Worm (Caenorhabditis elegans): ENCODE measurements around the gene K09C4.10.
A peak's percentile ranks its signal among the peaks of the same experiment; 100 is the strongest.

The K09C4.10 gene

DNA sequence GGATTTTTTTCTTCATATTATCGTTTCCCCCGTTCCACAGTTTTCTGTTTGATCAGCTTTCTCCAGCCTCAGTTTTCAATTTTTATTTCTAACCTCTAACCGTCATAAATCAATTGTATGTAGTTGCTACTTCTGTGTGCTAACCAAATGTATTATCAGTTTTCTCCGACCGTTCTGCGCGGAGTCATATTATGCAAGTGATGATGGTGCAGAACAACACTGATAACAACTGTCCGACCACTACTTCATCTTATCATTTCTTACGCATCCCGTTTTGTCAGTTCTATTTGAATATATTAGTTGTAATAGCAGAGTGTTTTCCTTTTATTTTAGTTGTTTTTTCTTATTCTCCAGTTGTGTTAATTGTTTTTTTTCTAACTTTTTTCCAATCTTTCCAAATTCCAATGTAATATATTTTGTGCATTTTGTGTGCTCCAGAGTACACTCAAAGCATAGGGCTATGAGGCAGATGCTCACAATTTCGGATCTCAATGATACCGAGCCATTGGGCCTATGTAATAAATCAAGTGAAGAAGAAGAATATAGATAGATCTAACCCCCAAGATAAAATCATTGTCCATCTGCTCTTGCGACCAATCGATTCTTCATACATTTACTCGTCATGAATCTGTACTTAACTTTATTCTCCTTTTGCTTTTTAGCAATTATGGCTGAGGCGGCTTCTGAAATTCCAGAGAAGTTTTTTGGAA is 23.1 kb downstream of the K09C4.10 start, which contains the start of gene lbp-3 (continued):
- TF ChIP-seq lin-39 (tag; optimal IDR thresholded peaks at IDR 0.05) = no peak
- no peak for TF ChIP-seq unc-130 (GFP tag; optimal IDR thresholded peaks at IDR 0.05)
- no peak for TF ChIP-seq vab-7 (GFP tag; IDR thresholded peaks at IDR 0.05)
- TF ChIP-seq nhr-10 (tag; optimal IDR thresholded peaks at IDR 0.05) = no peak
- no peak for TF ChIP-seq F49E8.2 (tag; optimal IDR thresholded peaks at IDR 0.05; ENCODE audit: borderline replicate concordance)
- no peak for TF ChIP-seq mxl-3 (GFP tag; optimal IDR thresholded peaks at IDR 0.05)
- TF ChIP-seq daf-19 (GFP tag; conservative IDR thresholded peaks at IDR 0.05) = no peak
- TF ChIP-seq nhr-237 (tag; optimal IDR thresholded peaks at IDR 0.05) = no peak
- no peak for TF ChIP-seq duxl-1 (tag; optimal IDR thresholded peaks at IDR 0.05; ENCODE audit: poor library complexity)
- peak; percentile 88 for TF ChIP-seq nhr-28 (tag; optimal IDR thresholded peaks at IDR 0.05)
- no peak for TF ChIP-seq snpc-4 (tag; optimal IDR thresholded peaks at IDR 0.05)
- no peak for TF ChIP-seq zfp-3 (GFP tag; conservative IDR thresholded peaks at IDR 0.05)
- TF ChIP-seq ceh-28 (tag; optimal IDR thresholded peaks at IDR 0.05) = no peak
- TF ChIP-seq aha-1 (tag) = no peak
- TF ChIP-seq egl-43 (GFP tag; IDR thresholded peaks at IDR 0.05) = no peak
- no peak for TF ChIP-seq lir-3 (tag; optimal IDR thresholded peaks at IDR 0.05)
- TF ChIP-seq fos-1 (tag; optimal IDR thresholded peaks at IDR 0.05) = no peak
- no peak for TF ChIP-seq madf-5 (GFP tag; IDR thresholded peaks at IDR 0.05)
- no peak for TF ChIP-seq ceh-20 (GFP tag; IDR thresholded peaks at IDR 0.05)
- TF ChIP-seq nhr-48 (tag; optimal IDR thresholded peaks at IDR 0.05) = peak; percentile 32
- no peak for TF ChIP-seq F26F4.8 (GFP tag; conservative IDR thresholded peaks at IDR 0.05)
- peak; percentile 78 for TF ChIP-seq hlh-11 (tag; optimal IDR thresholded peaks at IDR 0.05)
- no peak for TF ChIP-seq ZK546.5 (tag; optimal IDR thresholded peaks at IDR 0.05)
- TF ChIP-seq nhr-25 (tag; optimal IDR thresholded peaks at IDR 0.05; ENCODE audit: borderline replicate concordance, insufficient read depth) = no peak
- no peak for TF ChIP-seq zfp-2 (tag; optimal IDR thresholded peaks at IDR 0.05)

DNA sequence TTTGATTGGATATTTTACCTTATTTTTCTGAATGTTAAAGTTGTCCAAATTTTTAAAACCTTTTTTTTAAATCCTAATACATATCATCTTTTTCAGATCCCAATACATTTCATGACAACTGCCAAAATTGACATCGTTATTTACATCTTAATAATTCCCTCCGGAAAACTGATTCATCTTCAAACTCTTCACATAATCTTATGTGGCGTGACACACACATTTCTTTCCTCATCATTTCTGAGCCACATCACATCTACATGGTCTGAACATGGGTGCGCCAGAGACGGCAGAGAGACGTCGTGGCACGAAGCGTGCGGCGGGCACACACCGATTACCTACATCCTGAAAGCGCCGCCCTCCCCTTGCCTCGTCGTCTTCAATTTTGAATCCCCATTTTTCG is 27.5 kb downstream of the K09C4.10 start, which contains the start of gene tba-9:
tba-9 (plus strand) TSS at position 301 of the 400 bp plus-strand sequence.
- TF ChIP-seq lin-13 (GFP tag; optimal IDR thresholded peaks at IDR 0.05) (no peak), egl-27 (tag; optimal IDR thresholded peaks at IDR 0.05) (no peak), mdl-1 (tag; optimal IDR thresholded peaks at IDR 0.05) (no peak)

DNA sequence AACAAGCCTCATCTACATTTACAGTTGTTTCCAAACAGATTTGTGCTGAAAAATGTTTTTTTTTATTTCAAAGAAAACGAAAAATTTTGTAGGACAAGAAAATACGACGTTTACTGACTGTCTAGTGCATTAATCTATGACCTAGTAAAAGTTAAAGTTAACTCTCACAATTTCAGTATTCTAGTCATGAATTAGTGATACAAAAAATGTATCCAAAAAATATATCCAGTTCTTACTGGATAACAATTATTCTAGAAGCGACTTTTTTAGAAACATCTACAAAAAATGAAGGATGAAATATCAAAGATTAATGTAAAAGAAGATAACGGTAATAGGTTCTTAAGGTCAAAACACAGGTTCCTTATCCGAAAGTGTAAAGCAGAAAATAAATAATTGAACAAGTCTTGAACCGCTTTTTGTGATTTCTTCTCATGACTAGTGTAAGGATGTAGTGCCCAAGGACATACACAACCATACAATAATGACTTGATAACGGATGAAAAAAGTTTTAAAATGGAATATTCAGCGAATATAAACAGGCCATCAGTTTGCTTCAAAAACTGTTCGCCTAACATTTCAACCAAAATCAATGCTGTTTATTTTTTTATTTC is 29.4 kb downstream of the K09C4.10 start, which contains the start of gene pqn-37:
pqn-37 (minus strand) TSS at position 51 of the 611 bp plus-strand sequence.
- TF ChIP-seq aha-1 (tag) (peak; percentile 34), unc-62 (GFP tag; optimal IDR thresholded peaks at IDR 0.05 in 1 of 2) (peak in 1 of 2 experiments; percentile 3), unc-62 (tag; optimal IDR thresholded peaks at IDR 0.05) (no peak), mes-2 (tag; optimal IDR thresholded peaks at IDR 0.05; ENCODE audit: poor library complexity, severe bottlenecking) (no peak), nhr-28 (tag; optimal IDR thresholded peaks at IDR 0.05) (peak; percentile 40)

DNA sequence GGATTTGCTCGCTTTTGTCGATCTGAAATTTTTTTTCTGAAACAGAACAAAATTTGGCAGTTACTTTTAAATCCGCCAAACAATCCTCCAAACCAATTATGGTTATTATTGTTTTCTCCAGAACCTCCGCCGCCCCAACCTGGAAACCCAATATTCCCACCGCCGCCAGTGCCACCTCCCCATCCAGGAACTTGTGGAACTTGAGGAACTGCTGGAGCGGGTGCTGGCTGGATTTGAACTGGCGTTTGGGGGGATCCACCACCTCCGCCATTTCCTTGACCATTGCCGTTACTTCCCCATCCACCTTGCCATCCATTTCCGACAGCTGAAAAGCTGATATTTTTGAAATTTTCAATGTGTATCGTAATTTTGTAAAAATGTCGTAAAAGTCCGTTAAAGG is 32.3 kb downstream of the K09C4.10 start:
- TF ChIP-seq unc-62 (GFP tag; optimal IDR thresholded peaks at IDR 0.05 in 1 of 2) (peak in 1 of 2 experiments; percentile 33), unc-62 (tag; optimal IDR thresholded peaks at IDR 0.05) (no peak), Y48G9A.11 (GFP tag; IDR thresholded peaks at IDR 0.05) (no peak), D1046.2 (GFP tag; IDR thresholded peaks at IDR 0.05) (0 out of 2 replicates have a peak, but pooled peaks have one; percentile 60), egl-43 (GFP tag; IDR thresholded peaks at IDR 0.05) (no peak), zfp-2 (tag; optimal IDR thresholded peaks at IDR 0.05) (no peak), mxl-2 (GFP tag; conservative IDR thresholded peaks at IDR 0.05) (no peak), set-16 (GFP tag; IDR thresholded peaks at IDR 0.05) (peak; percentile 65), F10B5.3 (tag; optimal IDR thresholded peaks at IDR 0.05) (no peak), fos-1 (tag; optimal IDR thresholded peaks at IDR 0.05) (no peak), php-3 (GFP tag; IDR thresholded peaks at IDR 0.05) (no peak)

Data from whole organism, L4 larva.